Worm (Caenorhabditis elegans) whole organism, L4 larva: ENCODE measurements around the gene btbd-10.

Source experiments
- Y105C5A.15 ChIP-seq: fragments of 200-800 bp; sonication (Bioruptor generic); IDR thresholded peaks from 2 replicates; pipeline ENCODE4 v1.3.6; 2022; ENCODE audit warnings: missing genetic modification characterization, missing compliant biosample characterization
- aly-2 ChIP-seq: sonication (generic microtip); optimal IDR thresholded peaks from 2 replicates; lab custom pipeline; 2018; ENCODE audit warnings: missing biosample characterization, missing genetic modification characterization
- fos-1 ChIP-seq: fragments of 150-350 bp; optimal IDR thresholded peaks from 2 replicates; lab custom pipeline; 2014; ENCODE audit warnings: missing biosample characterization, missing genetic modification characterization
- lim-7 ChIP-seq: fragments of 200-800 bp; sonication (Bioruptor generic); IDR thresholded peaks from 2 replicates; pipeline ENCODE4 v1.3.6; 2022; ENCODE audit warnings: missing genetic modification characterization, missing compliant biosample characterization
- lsy-2 ChIP-seq, 2 experiments: fragments of 150-350 bp in 1 of 2; sonication (generic microtip) in 1 of 2; optimal IDR thresholded peaks; 2 replicates each; lab custom pipeline; 2014 to 2017; ENCODE audit warnings: missing biosample characterization in 2 of 2, missing genetic modification characterization in 2 of 2
- nhr-111 ChIP-seq: fragments of 200-800 bp; sonication (Bioruptor generic); optimal IDR thresholded peaks from 2 replicates; lab custom pipeline; 2018; ENCODE audit warnings: mild to moderate bottlenecking, missing genetic modification characterization, missing compliant biosample characterization
- nhr-77 ChIP-seq: fragments of 150-350 bp; optimal IDR thresholded peaks from 2 replicates; lab custom pipeline; 2014; ENCODE audit warnings: missing biosample characterization, missing genetic modification characterization
- pqm-1 ChIP-seq: sonication (generic microtip); optimal IDR thresholded peaks from 2 replicates; lab custom pipeline; 2017; ENCODE audit warnings: missing biosample characterization, missing genetic modification characterization
- sdz-12 ChIP-seq: fragments of 200-800 bp; sonication (Bioruptor generic); optimal IDR thresholded peaks from 2 replicates; lab custom pipeline; 2018; ENCODE audit warnings: mild to moderate bottlenecking, missing genetic modification characterization, missing compliant biosample characterization
- tra-1 ChIP-seq: fragments of 200-800 bp; sonication (Bioruptor generic); IDR thresholded peaks from 2 replicates; pipeline ENCODE4 v1.3.6; 2022; ENCODE audit warnings: missing genetic modification reagents, missing genetic modification characterization, missing compliant biosample characterization

- TF ChIP-seq sdz-12, result no peak
- no peak for TF ChIP-seq nhr-77 (tag; lab: Kevin White, UChicago)
- no peak for TF ChIP-seq fos-1 (tag; lab: Kevin White, UChicago)
- no peak for TF ChIP-seq Y105C5A.15 (GFP tag; lab: Robert Waterston, UW)
- no peak for TF ChIP-seq tra-1 (GFP tag; lab: Robert Waterston, UW)
- TF ChIP-seq pqm-1 (tag; lab: Kevin White, UChicago), result no peak
- no peak for TF ChIP-seq lim-7 (GFP tag; lab: Robert Waterston, UW)
- peak in 1 of 2 experiments; percentile 41 for TF ChIP-seq lsy-2 (tag; optimal IDR thresholded peaks at IDR 0.05; lab: Kevin White, UChicago)
- no peak for TF ChIP-seq nhr-111
- TF ChIP-seq aly-2, result no peak
Measured at ce11 chrII:4945695-4946094, 40.9 kb downstream of the btbd-10 start, which contains the start of the genes gldi-11 and ZK546.2.
